Fruit fly (Drosophila melanogaster): ENCODE results near the gene Tdrd3.

The Tdrd3 gene

dm6 chr3L:14801854-14802616 lies 15.4 kb downstream of the Tdrd3 start, which contains the start of gene NHP2 (continued):
- TF ChIP-seq otp (GFP tag; IDR thresholded peaks at IDR 0.05) = peak; percentile 82; the same call in 2 of the 3 replicates
- no peak for TF ChIP-seq CG8944 (GFP tag; optimal IDR thresholded peaks at IDR 0.05)
- TF ChIP-seq pzg (GFP tag; optimal IDR thresholded peaks at IDR 0.05) = peak; percentile 94
- TF ChIP-seq kay (GFP tag; optimal IDR thresholded peaks at IDR 0.05) = peak; percentile 44
- peak; percentile 85 for TF ChIP-seq HmgZ (tag; optimal IDR thresholded peaks at IDR 0.05)
- TF ChIP-seq Scr (GFP tag; IDR thresholded peaks at IDR 0.05; ENCODE audit: partially characterized antibody) = peak; percentile 48
- TF ChIP-seq ewg (GFP tag; optimal IDR thresholded peaks at IDR 0.05) = no peak
- no peak for TF ChIP-seq Doc3 (GFP tag; IDR thresholded peaks at IDR 0.05; ENCODE audit: partially characterized antibody)
- no peak for TF ChIP-seq CG15269 (tag; optimal IDR thresholded peaks at IDR 0.05)
- peak; percentile 88 for TF ChIP-seq CG12391 (tag; optimal IDR thresholded peaks at IDR 0.05)
- TF ChIP-seq CG2889 (GFP tag; IDR thresholded peaks at IDR 0.05) = no peak; the same call in 2 of the 3 replicates
- peak; percentile 82 for TF ChIP-seq grau (tag; optimal IDR thresholded peaks at IDR 0.05)
- TF ChIP-seq D19A (tag; optimal IDR thresholded peaks at IDR 0.05) = peak; percentile 77
- TF ChIP-seq Hr39 (optimal IDR thresholded peaks at IDR 0.05) = no peak
- TF ChIP-seq disco-r (GFP tag; optimal IDR thresholded peaks at IDR 0.05) = no peak
- TF ChIP-seq gce (GFP tag; IDR thresholded peaks at IDR 0.05) = peak; percentile 88
- no peak for TF ChIP-seq Hey (tag; optimal IDR thresholded peaks at IDR 0.05)
- peak; percentile 68; the same call in 1 of the 2 replicates for TF ChIP-seq CG11085 (GFP tag; IDR thresholded peaks at IDR 0.05)
- TF ChIP-seq scrt (GFP tag; optimal IDR thresholded peaks at IDR 0.05) = no peak
- TF ChIP-seq CG33213 (GFP tag; optimal IDR thresholded peaks at IDR 0.05) = peak; percentile 43
- TF ChIP-seq vfl (GFP tag; optimal IDR thresholded peaks at IDR 0.05) = peak; percentile 62
- TF ChIP-seq BtbVII (GFP tag; optimal IDR thresholded peaks at IDR 0.05) = peak; percentile 70
- TF ChIP-seq CG10543 (GFP tag; optimal IDR thresholded peaks at IDR 0.05) = no peak
- no peak for TF ChIP-seq bigmax (GFP tag; optimal IDR thresholded peaks at IDR 0.05)
- TF ChIP-seq ara (GFP tag; IDR thresholded peaks at IDR 0.05) = peak; percentile 72; the same call in 1 of the 2 replicates
- peak; percentile 71 for TF ChIP-seq pho (GFP tag; optimal IDR thresholded peaks at IDR 0.05)
- peak; percentile 77 for TF ChIP-seq CG10654 (GFP tag; optimal IDR thresholded peaks at IDR 0.05)
- peak; percentile 69 for TF ChIP-seq CG10959 (GFP tag; IDR thresholded peaks at IDR 0.05)
- peak; percentile 85 for TF ChIP-seq CG18619 (GFP tag; optimal IDR thresholded peaks at IDR 0.05)
- no peak for TF ChIP-seq hth (optimal IDR thresholded peaks at IDR 0.05)
- peak; percentile 84 for TF ChIP-seq stc (GFP tag; IDR thresholded peaks at IDR 0.05)
- TF ChIP-seq tll (GFP tag; optimal IDR thresholded peaks at IDR 0.05) = no peak
- peak; percentile 81 for TF ChIP-seq CG10147 (GFP tag; optimal IDR thresholded peaks at IDR 0.05)
- TF ChIP-seq CG2875 (GFP tag; optimal IDR thresholded peaks at IDR 0.05) = peak; percentile 67
- TF ChIP-seq CG7372 (GFP tag; IDR thresholded peaks at IDR 0.05) = peak; percentile 76
- peak; percentile 87 for TF ChIP-seq stwl (tag; optimal IDR thresholded peaks at IDR 0.05)
- TF ChIP-seq tup (GFP tag; optimal IDR thresholded peaks at IDR 0.05) = peak; percentile 63
- TF ChIP-seq CG13424 (tag; optimal IDR thresholded peaks at IDR 0.05) = peak; percentile 80
- TF ChIP-seq CG7556 (GFP tag; optimal IDR thresholded peaks at IDR 0.05) = peak; percentile 80
- no peak for TF ChIP-seq Mes4 (GFP tag; optimal IDR thresholded peaks at IDR 0.05)
- peak; percentile 79 for TF ChIP-seq seq (GFP tag; IDR thresholded peaks at IDR 0.05)
- TF ChIP-seq CG13775 (GFP tag; optimal IDR thresholded peaks at IDR 0.05) = peak; percentile 78
- no peak for TF ChIP-seq ato (GFP tag; IDR thresholded peaks at IDR 0.05; ENCODE audit: partially characterized antibody)
- TF ChIP-seq pros (GFP tag; optimal IDR thresholded peaks at IDR 0.05) = no peak
- no peak for TF ChIP-seq cato (GFP tag; optimal IDR thresholded peaks at IDR 0.05; ENCODE audit: borderline replicate concordance)
- TF ChIP-seq CG5245 (GFP tag; optimal IDR thresholded peaks at IDR 0.05) = peak; percentile 78
- TF ChIP-seq MBD-R2 (GFP tag; IDR thresholded peaks at IDR 0.05) = peak; percentile 84
- TF ChIP-seq Chrac-16 (GFP tag; optimal IDR thresholded peaks at IDR 0.05) = peak; percentile 69
- no peak; the same call in 1 of the 2 replicates for TF ChIP-seq Nf-YA (GFP tag; IDR thresholded peaks at IDR 0.05)
